Fruit fly (Drosophila melanogaster) Kc167 (cell line): Measurements from ENCODE around the gene ich.

Source experiments
- Myc ChIP-seq: fragments of >200 bp; optimal IDR thresholded peaks from 2 replicates; lab custom pipeline; 2017; ENCODE audit warnings: missing external identifiers
- Sin3A ChIP-seq: fragments of >200 bp; optimal IDR thresholded peaks from 2 replicates; lab custom pipeline; 2018; ENCODE audit warnings: missing external identifiers
- h ChIP-seq: fragments of >200 bp; optimal IDR thresholded peaks from 3 replicates; lab custom pipeline; 2018; ENCODE audit warnings: missing external identifiers
- insv ChIP-seq: fragments of >200 bp; optimal IDR thresholded peaks from 3 replicates; lab custom pipeline; 2018; ENCODE audit warnings: missing external identifiers
- psq ChIP-seq: fragments of >200 bp; optimal IDR thresholded peaks from 2 replicates; lab custom pipeline; 2017; ENCODE audit warnings: missing external identifiers
- ttk ChIP-seq: sonication (Bioruptor generic); optimal IDR thresholded peaks from 2 replicates; lab custom pipeline; 2017; ENCODE audit warnings: missing external identifiers

ich gene

DNA sequence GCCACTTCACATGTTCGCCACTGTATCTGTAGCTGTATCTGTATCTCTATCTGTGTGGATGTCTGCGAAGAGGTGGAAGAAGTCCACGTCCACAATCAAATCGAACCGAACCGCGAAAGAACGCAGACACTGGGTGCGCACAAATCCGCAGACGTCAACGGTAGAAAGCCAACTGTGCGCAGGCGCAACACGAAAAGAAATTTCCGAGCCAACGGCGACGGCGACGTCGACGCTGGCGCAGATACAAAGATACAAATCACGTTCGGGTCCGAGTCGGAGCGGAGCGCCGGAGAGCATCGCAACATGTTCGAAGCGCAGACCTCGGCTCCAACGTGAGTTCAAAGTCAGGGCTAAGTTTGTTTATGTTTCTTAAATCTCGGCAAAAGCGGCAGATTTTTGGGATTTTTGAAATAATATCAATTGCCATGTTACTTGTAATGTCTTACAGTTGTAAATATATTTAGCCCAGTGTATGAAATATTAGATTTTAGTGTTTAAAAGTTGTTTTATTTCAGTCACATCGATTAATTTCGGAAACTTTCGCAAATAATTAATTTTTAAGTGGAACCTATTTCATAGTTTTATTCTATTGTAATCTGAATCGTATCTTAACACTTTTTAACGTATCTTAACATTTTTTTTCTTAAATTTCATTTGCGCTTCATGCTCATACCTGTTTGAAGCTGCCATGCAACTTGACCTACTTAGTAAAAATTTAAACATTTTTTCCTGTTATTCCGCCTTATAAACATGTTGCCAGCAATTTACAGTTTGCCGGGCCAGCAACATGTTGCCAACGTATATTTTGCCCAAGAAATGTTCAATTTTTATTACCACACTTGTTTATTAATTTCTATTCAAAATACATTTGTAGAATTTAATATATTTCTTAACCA lies at the start of gene ich:
Gene ich (minus strand): TSS at position 178 of the 896 bp plus-strand sequence.
- TF ChIP-seq insv (lab: Kevin White, UChicago) (no peak), h (no peak), Myc (no peak), psq (lab: Kevin White, UChicago) (no peak), Sin3A (lab: Kevin White, UChicago) (no peak), ttk (lab: Kevin White, UChicago) (no peak)

DNA sequence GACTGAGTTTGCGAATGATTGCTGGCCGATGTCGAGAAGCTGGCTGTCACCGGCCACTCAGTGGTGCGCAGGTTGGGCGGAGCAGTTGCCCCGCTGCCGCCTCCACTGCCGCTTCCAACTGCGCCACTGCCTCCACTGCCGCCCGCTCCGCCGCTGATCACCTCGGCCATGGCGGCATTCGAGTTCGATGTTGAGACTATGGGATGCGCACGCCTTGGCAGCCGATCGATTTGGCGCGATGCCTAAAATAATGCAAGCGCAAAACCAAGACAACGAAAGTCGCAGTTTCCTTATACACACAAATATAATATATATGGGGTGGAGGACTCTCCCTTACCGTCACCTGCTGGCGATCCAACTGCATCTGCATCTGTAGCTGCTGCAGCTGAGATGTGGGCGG lies 48.9 kb upstream of the ich start:
- TF ChIP-seq ttk (lab: Kevin White, UChicago) (no peak), insv (lab: Kevin White, UChicago) (no peak), Sin3A (lab: Kevin White, UChicago) (no peak), h (no peak), Myc (no peak), psq (lab: Kevin White, UChicago) (no peak)

DNA sequence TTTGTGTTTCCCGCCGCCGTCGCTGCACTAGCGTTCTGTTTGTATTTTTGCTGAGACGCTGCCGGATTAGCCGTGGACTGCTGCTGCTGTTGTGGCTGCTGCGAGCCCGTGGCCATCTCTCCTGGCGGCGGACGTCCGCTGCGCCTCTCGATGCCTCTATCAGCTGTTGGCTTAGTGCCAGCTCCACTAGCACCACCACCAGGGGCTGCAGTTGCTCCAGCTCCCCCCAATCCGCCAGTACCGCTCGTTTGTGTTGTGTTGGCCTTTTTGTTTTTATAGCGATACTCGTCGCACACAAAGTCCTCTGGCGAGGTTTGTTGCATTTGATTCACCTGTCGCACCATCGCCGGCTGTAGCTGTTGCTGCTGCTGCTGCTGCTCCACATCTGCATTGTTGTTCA lies 47.9 kb upstream of the ich start:
- TF ChIP-seq insv (lab: Kevin White, UChicago): no peak
- TF ChIP-seq ttk (lab: Kevin White, UChicago): no peak
- no peak for TF ChIP-seq Myc
- no peak for TF ChIP-seq Sin3A (lab: Kevin White, UChicago)
- TF ChIP-seq psq (lab: Kevin White, UChicago): no peak
- TF ChIP-seq h: no peak

DNA sequence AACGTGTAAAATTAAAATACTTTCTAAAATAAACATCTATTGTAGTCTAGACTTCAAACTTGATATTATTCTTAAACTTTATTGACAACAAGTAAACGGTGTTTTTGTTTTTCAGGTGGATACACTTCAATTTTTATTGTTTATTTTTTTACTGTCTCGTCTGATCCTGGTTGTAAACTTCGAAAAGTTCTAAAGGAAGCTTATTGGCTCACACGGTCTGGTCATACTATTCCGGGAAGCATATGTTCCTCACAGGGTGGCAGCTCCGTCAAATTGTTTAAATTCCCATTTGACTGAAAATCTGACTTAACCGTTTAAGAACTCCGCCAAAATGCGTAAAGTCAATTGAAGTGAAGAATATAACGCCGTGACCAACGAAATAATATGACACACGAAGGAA lies 45.4 kb upstream of the ich start, which contains the start of gene CG11983:
Gene CG11983 (plus strand): TSS at position 120 of the 400 bp plus-strand sequence.
- TF ChIP-seq Sin3A (lab: Kevin White, UChicago) (no peak), psq (lab: Kevin White, UChicago) (no peak), Myc (no peak), h (no peak), ttk (lab: Kevin White, UChicago) (no peak), insv (lab: Kevin White, UChicago) (no peak)

DNA sequence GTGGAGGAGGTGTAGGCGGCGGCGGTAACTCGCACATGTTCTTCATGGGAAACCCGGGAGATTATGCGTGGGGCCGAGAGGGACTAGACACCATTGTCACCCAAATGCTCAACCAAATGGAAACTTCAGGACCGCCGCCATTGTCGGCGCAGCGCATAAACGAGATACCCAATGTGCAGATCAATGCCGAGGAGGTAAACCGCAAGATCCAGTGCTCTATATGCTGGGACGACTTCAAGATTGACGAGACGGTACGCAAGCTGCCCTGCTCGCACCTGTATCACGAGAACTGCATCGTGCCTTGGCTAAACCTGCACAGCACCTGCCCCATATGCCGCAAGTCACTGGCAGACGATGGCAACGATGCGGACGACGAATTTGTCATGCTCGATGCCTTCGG lies 44.4 kb upstream of the ich start:
- TF ChIP-seq insv (lab: Kevin White, UChicago) (no peak), h (no peak), ttk (lab: Kevin White, UChicago) (peak; percentile 93), Myc (no peak), psq (lab: Kevin White, UChicago) (no peak), Sin3A (lab: Kevin White, UChicago) (no peak)

DNA sequence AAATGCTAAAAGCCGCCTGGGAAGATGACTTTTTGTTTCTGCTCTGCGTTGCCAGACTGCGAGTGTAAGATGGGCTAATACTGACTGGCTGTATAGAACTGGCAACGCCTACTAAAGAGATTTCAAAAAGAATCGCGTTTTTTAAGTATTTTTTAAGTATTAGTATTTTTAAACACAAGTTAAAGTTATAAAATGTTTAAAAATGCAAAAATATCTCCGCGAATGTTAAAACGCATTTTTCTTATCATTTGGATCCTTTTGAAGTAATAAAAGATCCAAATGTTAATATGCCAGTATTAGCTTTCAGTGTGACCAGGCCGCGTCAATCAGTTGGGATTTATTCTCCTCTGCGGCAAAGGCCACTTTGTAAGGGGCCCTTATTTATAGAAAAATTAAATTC lies 43.3 kb upstream of the ich start, which contains the start of the genes Prosbeta3 and Iru:
Gene Prosbeta3 (minus strand): TSS at position 98 of the 400 bp plus-strand sequence.
Gene Iru (plus strand): TSS at position 328 of the 400 bp plus-strand sequence.
- TF ChIP-seq insv (lab: Kevin White, UChicago) (no peak), Sin3A (lab: Kevin White, UChicago) (no peak), h (no peak)

DNA sequence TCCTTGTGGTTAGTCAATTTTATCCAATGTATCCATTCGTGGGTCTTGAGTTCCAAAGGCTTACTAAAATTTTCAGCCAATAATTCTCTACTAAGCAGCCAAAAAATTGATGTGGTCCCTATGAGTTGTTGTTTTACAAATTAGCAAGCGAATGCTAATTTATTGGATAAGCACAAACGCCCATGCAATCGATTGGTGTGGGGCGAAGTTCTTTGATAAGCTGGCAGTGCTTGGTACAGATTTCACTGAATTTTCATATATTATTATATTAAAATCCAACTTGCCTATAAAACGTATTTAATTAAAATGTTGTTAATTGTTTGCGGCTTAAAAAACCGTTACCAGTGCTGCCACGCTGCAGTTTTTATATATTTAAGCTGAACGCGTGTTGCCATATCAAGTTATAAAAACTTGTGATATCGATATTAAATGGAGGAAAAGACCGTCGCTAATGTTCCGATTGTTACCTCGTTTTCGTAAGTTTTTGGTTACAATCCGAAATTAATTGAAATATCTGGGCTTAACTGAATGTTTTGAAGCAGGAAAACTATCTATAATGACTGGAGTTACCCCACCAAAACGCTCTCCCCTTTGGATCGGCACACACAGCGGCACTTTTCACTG lies 40.9 kb upstream of the ich start, which contains the start of the genes CG31100 and CG11980:
Gene CG31100 (minus strand): TSS at position 51 of the 624 bp plus-strand sequence.
Gene CG11980 (plus strand): TSS at position 418 of the 624 bp plus-strand sequence.
- no peak for TF ChIP-seq Sin3A (lab: Kevin White, UChicago)
- no peak for TF ChIP-seq Myc
- TF ChIP-seq psq (lab: Kevin White, UChicago): no peak
- no peak for TF ChIP-seq h
- no peak for TF ChIP-seq ttk (lab: Kevin White, UChicago)
- TF ChIP-seq insv (lab: Kevin White, UChicago): no peak

DNA sequence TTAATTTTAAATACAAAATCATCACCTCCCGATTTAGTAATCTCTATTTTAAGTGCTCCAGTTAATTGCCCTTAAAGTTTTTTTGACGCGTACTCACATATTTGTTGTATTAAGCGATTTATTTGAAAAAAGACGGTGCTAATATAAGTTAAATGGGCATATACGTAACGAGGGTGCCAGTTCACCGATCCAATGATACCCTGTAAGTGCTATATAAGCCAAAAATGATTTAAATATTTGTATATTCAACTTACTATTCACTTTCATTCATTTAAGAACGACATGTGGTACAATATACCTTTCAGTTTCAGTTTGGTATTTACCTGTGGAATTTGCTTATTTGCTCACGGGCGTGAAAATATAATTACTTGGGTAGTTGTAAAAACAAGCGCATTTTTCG lies 39.7 kb upstream of the ich start:
- TF ChIP-seq Myc: no peak
- TF ChIP-seq insv (lab: Kevin White, UChicago): no peak
- no peak for TF ChIP-seq psq (lab: Kevin White, UChicago)
- no peak for TF ChIP-seq h
- no peak for TF ChIP-seq Sin3A (lab: Kevin White, UChicago)

DNA sequence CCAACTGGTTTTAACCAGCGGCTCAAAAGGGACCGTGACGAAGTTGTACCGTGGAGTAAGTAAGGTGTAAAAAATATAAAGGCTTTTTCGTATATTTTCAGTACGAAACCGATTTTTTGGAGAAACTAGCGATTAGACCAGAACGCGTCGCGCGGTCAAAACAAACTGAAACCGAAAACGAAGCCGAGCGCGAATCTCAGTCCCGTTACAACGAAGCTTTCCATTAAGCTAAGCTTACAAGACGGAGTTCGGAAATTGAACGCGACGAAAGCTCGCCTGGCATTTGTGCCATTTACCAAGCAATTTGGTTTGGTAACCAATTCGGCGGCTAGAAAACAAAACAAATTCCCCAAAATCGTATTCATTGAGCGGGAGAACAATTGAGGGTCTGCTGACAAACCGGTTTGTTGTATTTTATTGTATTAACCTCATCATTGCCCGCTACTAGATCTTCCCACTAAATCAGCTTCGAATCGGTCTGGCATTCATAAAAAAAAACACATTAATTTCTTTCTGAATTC lies 38.9 kb upstream of the ich start:
- TF ChIP-seq ttk (lab: Kevin White, UChicago): no peak
- TF ChIP-seq Myc: no peak
- TF ChIP-seq insv (lab: Kevin White, UChicago): no peak
- TF ChIP-seq psq (lab: Kevin White, UChicago): no peak
- TF ChIP-seq Sin3A (lab: Kevin White, UChicago): no peak
- TF ChIP-seq h: no peak

DNA sequence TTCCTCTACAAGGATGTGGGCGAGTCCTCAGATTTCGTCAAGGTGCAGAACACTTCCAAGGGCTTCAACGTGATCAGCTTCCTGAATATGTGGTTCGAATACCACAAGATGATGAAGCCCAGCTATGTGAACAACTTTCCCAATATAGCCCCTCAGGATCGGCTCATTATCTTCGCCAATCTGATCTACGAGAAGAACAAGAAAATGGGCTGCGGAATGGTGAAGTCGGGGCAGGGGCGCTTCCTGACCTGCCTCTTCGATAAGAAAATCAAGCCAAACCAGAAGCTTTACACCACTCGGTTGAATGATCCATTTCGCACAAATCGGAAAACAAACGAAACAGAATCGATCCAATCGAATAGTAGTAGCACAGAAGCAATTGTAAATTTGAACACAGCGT lies 35.4 kb upstream of the ich start:
- TF ChIP-seq Sin3A (lab: Kevin White, UChicago) (no peak), Myc (no peak), insv (lab: Kevin White, UChicago) (no peak), ttk (lab: Kevin White, UChicago) (no peak), psq (lab: Kevin White, UChicago) (no peak), h (no peak)

DNA sequence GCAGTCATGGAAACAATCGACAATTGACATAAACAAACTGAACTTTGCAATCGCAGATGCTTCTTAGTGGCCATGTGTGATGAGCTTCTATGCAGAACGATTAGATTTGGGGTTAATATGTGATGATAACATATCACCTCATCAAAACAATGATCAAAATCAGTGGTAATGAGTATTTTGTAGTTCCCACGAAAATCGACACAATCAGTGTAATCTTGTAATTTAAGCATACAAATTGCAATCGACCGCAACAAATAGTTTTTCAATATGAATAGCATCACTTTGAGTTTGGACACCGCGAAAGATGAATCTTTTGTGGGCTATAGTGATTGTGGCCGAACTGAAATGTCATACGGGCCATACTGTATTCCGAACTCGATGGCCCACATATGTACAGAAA lies 34.6 kb upstream of the ich start, which contains the start of gene CG11977:
Gene CG11977 (plus strand): TSS at position 301 of the 400 bp plus-strand sequence.
- TF ChIP-seq psq (lab: Kevin White, UChicago) (no peak), ttk (lab: Kevin White, UChicago) (no peak), h (no peak), Sin3A (lab: Kevin White, UChicago) (no peak), insv (lab: Kevin White, UChicago) (no peak), Myc (no peak)
